Worm (Caenorhabditis elegans): Measurements from ENCODE around the gene alkb-7.

alkb-7 gene

ce11 chrII:12823437-12823836 lies 35.5 kb upstream of the alkb-7 start, which contains the start of gene Y46G5A.36:
Y46G5A.36 (plus strand) TSS chrII:12823679.
- TF ChIP-seq unc-42 (tag; optimal IDR thresholded peaks at IDR 0.05), result no peak
- TF ChIP-seq T23F11.4 (GFP tag; optimal IDR thresholded peaks at IDR 0.05), result no peak
- TF ChIP-seq ztf-16 (tag; optimal IDR thresholded peaks at IDR 0.05), result no peak
- no peak for TF ChIP-seq ceh-31 (tag; optimal IDR thresholded peaks at IDR 0.05)
- peak; percentile 94 for TF ChIP-seq elt-2 (tag; optimal IDR thresholded peaks at IDR 0.05)

DNA sequence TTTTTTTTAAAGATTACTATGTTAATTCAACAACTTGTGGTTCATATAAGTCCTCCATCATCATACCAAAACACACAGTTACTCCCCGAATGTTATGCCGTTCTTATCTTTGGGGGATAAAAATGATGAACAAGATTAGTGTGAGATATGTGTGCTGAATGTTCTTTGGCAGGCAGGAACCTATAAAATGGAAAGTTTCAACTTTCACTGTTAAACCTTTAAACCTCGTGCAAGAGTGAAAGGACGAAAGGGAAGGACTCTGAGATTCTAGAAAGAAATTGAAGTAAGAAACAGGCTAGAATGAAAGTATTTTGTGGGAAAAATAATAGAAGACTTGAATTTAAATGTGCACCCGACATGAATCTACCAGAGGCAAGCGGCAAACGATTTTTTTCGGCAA lies 32.0 kb upstream of the alkb-7 start:
- TF ChIP-seq hlh-8 (tag; optimal IDR thresholded peaks at IDR 0.05), result no peak

- no peak for TF ChIP-seq sdc-2 (tag; optimal IDR thresholded peaks at IDR 0.05)
- TF ChIP-seq ceh-9 (tag; optimal IDR thresholded peaks at IDR 0.05), result no peak
- TF ChIP-seq sox-4 (tag; optimal IDR thresholded peaks at IDR 0.05), result no peak
- TF ChIP-seq nhr-232 (tag; optimal IDR thresholded peaks at IDR 0.05), result no peak
- TF ChIP-seq ceh-30 (tag; optimal IDR thresholded peaks at IDR 0.05), result no peak
- no peak for TF ChIP-seq gmeb-2 (tag; optimal IDR thresholded peaks at IDR 0.05)
- TF ChIP-seq hlh-8 (tag; optimal IDR thresholded peaks at IDR 0.05), result no peak
- no peak for TF ChIP-seq tbx-7 (tag; optimal IDR thresholded peaks at IDR 0.05)
- TF ChIP-seq pag-3 (tag; optimal IDR thresholded peaks at IDR 0.05; ENCODE audit: borderline replicate concordance), result no peak
- no peak for TF ChIP-seq ceh-34 (tag; optimal IDR thresholded peaks at IDR 0.05)
- no peak for TF ChIP-seq elt-2 (tag; optimal IDR thresholded peaks at IDR 0.05)
- no peak for TF ChIP-seq K09A11.1 (tag; optimal IDR thresholded peaks at IDR 0.05; ENCODE audit: insufficient read depth)
- TF ChIP-seq zip-5 (tag; optimal IDR thresholded peaks at IDR 0.05), result no peak
- no peak for TF ChIP-seq nfya-1 (tag; optimal IDR thresholded peaks at IDR 0.05)
- no peak for TF ChIP-seq ztf-16 (tag; optimal IDR thresholded peaks at IDR 0.05)
- no peak for TF ChIP-seq npax-4 (tag; optimal IDR thresholded peaks at IDR 0.05)
- TF ChIP-seq unc-86 (tag; optimal IDR thresholded peaks at IDR 0.05), result no peak
- no peak for TF ChIP-seq ceh-45 (GFP tag; IDR thresholded peaks at IDR 0.05)
- no peak for TF ChIP-seq pat-9 (tag; optimal IDR thresholded peaks at IDR 0.05)
Measured at ce11 chrII:12818488-12818887, 30.5 kb upstream of the alkb-7 start, which contains the start of gene Y46G5A.22. Y46G5A.22 (minus strand) TSS chrII:12818588.

DNA sequence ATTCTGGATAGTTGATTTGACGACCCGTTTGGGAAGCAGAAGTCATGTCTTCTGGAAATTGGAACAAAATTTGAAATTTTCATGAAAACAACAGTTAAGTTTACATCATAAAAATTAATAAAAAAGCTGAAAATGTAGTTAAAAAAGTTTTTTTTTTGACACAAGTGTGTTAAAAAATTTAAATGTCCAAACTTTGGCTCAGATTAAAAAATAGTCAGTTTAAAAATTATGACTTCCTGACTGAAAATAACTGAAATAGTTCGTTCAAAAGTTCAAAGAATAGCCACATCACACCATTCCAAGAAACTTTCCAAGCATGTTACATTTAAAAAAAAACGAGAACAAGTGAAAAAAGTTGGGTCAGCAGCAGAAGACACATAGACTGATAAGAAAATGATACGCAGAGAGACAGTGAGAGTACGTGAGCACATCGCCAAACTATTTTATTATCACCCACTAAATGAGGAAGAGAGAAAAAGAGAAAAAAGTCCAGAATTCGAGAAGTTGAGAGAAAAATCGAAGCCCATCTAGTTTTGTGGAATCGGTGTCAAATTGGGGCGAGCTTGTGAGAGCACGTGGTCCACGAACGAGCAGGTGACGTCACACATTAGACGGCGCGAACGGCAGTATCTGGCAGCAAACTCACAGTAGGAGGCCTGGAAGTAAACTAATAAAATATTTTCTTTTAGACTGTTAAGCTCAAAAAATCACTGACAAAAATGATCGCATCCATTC lies 28.6 kb upstream of the alkb-7 start, which contains the start of gene acl-7:
acl-7 (minus strand) TSS at position 51 of the 735 bp plus-strand sequence.
- no peak for TF ChIP-seq sox-4 (tag; optimal IDR thresholded peaks at IDR 0.05)
- peak; percentile 44 for TF ChIP-seq elt-2 (tag; optimal IDR thresholded peaks at IDR 0.05)

ce11 chrII:12813253-12813652 lies 25.3 kb upstream of the alkb-7 start:
- TF ChIP-seq gmeb-2 (tag; optimal IDR thresholded peaks at IDR 0.05) (no peak), pax-1 (tag; optimal IDR thresholded peaks at IDR 0.05) (no peak), zip-5 (tag; optimal IDR thresholded peaks at IDR 0.05) (no peak), pha-2 (tag; optimal IDR thresholded peaks at IDR 0.05) (no peak), eyg-1 (tag; optimal IDR thresholded peaks at IDR 0.05) (no peak), unc-55 (GFP tag; optimal IDR thresholded peaks at IDR 0.05) (no peak), pha-4 (tag; optimal IDR thresholded peaks at IDR 0.05) (no peak), sdc-2 (tag; optimal IDR thresholded peaks at IDR 0.05) (no peak)

DNA sequence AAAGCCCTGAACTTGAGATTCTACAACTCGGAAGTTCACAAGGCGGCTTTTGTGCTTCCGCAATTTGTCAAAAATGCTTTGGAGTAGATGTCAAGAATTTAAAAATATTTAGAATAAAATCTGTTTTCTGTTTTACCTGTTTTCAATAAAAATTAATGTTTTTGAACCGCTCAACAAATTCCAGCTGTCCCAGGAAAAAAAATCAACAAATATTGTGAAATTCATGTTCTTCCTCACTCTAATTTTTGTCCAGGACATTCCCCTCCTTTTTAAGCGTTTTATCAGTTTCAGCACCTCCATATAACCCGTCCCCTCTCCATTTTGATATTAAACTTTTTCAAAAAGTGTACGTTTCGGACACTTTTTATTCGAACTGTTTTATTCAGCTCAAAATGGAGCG lies 22.8 kb upstream of the alkb-7 start, which contains the start of gene Y46G5A.20:
Y46G5A.20 (plus strand) TSS at position 301 of the 400 bp plus-strand sequence.
- no peak for TF ChIP-seq odd-2 (tag; optimal IDR thresholded peaks at IDR 0.05)
- no peak for TF ChIP-seq tbx-2 (tag; optimal IDR thresholded peaks at IDR 0.05)
- no peak for TF ChIP-seq sox-4 (tag; optimal IDR thresholded peaks at IDR 0.05)
- TF ChIP-seq C38D4.7 (GFP tag; optimal IDR thresholded peaks at IDR 0.05), result no peak
- TF ChIP-seq eyg-1 (tag; optimal IDR thresholded peaks at IDR 0.05), result no peak

Measured in whole organism, late embryonic.